Worm (Caenorhabditis elegans): ENCODE data around the gene hlh-8.

Gene hlh-8

DNA sequence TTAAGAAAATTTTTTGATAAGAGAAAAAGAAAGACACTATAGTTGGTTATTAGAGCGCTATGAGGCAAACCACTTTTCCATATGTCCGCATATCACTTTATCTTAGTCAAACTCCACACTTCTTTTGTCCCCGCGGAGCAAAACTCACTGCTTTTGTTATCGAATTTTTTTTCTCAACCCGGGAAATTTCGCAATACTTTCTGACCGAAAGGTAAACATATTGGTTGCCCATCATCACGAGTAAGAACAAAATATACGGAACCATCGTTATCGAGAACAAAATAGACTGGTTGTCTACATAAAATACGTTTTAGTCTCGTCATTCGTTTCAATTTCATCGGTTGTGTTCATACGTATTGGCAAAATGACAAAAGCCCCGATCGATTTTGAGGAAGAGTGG lies 47.0 kb upstream of the hlh-8 start, which contains the start of gene C18A11.1 (continued):
- no peak for TF ChIP-seq egl-27 (tag; optimal IDR thresholded peaks at IDR 0.05)
- TF ChIP-seq sptf-1 (tag; optimal IDR thresholded peaks at IDR 0.05): no peak
- TF ChIP-seq snpc-4 (tag; optimal IDR thresholded peaks at IDR 0.05): no peak
- TF ChIP-seq ceh-90 (tag; optimal IDR thresholded peaks at IDR 0.05): no peak
- TF ChIP-seq Y116A8C.19 (tag; optimal IDR thresholded peaks at IDR 0.05; ENCODE audit: borderline replicate concordance): no peak
- TF ChIP-seq ztf-11 (tag; optimal IDR thresholded peaks at IDR 0.05): no peak
- TF ChIP-seq pag-3 (tag; optimal IDR thresholded peaks at IDR 0.05; ENCODE audit: borderline replicate concordance, insufficient read depth): no peak
- no peak for TF ChIP-seq isw-1 (GFP tag; IDR thresholded peaks at IDR 0.05)
- no peak for TF ChIP-seq lin-13 (GFP tag; optimal IDR thresholded peaks at IDR 0.05)
- no peak for TF ChIP-seq elt-3 (tag; optimal IDR thresholded peaks at IDR 0.05)
- TF ChIP-seq aha-1 (tag; optimal IDR thresholded peaks at IDR 0.05): no peak
- peak in 1 of 2 experiments; percentile 25 for TF ChIP-seq mdl-1 (tag; optimal IDR thresholded peaks at IDR 0.05)
- TF ChIP-seq C04F5.9 (tag; optimal IDR thresholded peaks at IDR 0.05): no peak
- TF ChIP-seq egl-13 (tag; optimal IDR thresholded peaks at IDR 0.05): no peak
- TF ChIP-seq irx-1 (tag; optimal IDR thresholded peaks at IDR 0.05): no peak
- TF ChIP-seq nhr-11 (tag; optimal IDR thresholded peaks at IDR 0.05): no peak
- no peak for TF ChIP-seq ztf-4 (tag; optimal IDR thresholded peaks at IDR 0.05)
- peak in 2 of 3 experiments; percentile 6 to 33 for TF ChIP-seq dpl-1 (GFP tag; optimal IDR thresholded peaks at IDR 0.05)
- TF ChIP-seq ceh-63 (GFP tag; optimal IDR thresholded peaks at IDR 0.05): no peak
- TF ChIP-seq fkh-10 (GFP tag; optimal IDR thresholded peaks at IDR 0.05): no peak
- no peak for TF ChIP-seq nhr-12 (tag; optimal IDR thresholded peaks at IDR 0.05)
- no peak for TF ChIP-seq efl-1 (optimal IDR thresholded peaks at IDR 0.05)
- peak in 1 of 2 experiments; percentile 92 for TF ChIP-seq efl-1 (GFP tag; optimal IDR thresholded peaks at IDR 0.05 in 1 of 2)
- TF ChIP-seq xbp-1 (tag; optimal IDR thresholded peaks at IDR 0.05): no peak
- no peak for TF ChIP-seq alr-1 (tag; optimal IDR thresholded peaks at IDR 0.05; ENCODE audit: borderline replicate concordance)
- no peak for TF ChIP-seq grh-1 (GFP tag; IDR thresholded peaks at IDR 0.05)
- no peak for TF ChIP-seq vab-15 (tag; optimal IDR thresholded peaks at IDR 0.05)
- TF ChIP-seq unc-86 (tag; optimal IDR thresholded peaks at IDR 0.05): no peak
- peak; percentile 49 for TF ChIP-seq nhr-71 (tag; optimal IDR thresholded peaks at IDR 0.05)
- no peak for TF ChIP-seq ets-5 (GFP tag; IDR thresholded peaks at IDR 0.05)
- TF ChIP-seq nhr-237 (tag; optimal IDR thresholded peaks at IDR 0.05): no peak
- no peak for TF ChIP-seq sox-4 (tag; optimal IDR thresholded peaks at IDR 0.05)
- TF ChIP-seq hlh-17 (GFP tag; optimal IDR thresholded peaks at IDR 0.05; ENCODE audit: borderline replicate concordance): no peak
- TF ChIP-seq hlh-4 (tag; optimal IDR thresholded peaks at IDR 0.05): no peak

DNA sequence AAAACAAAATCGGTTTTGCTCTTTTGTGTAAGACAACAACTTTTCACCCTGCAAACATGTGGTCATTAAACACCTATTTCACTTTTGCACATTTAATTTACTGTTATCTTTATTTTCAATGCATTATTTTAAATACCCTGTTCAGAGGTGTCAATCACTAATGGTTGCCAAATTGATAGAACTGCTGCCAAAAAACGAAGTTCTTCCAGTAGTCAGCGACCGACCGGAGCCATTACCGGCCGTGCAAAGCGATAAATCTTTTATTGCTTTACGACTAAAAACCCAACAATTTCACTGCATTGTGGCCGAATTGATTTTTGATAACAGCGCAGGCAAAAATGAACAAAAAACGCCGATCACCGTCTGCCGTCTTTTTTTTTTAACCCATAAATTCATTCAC lies 41.7 kb upstream of the hlh-8 start:
- TF ChIP-seq Y116A8C.19 (tag; optimal IDR thresholded peaks at IDR 0.05; ENCODE audit: borderline replicate concordance) (no peak), C04F5.9 (tag; optimal IDR thresholded peaks at IDR 0.05) (no peak), unc-130 (tag; optimal IDR thresholded peaks at IDR 0.05) (no peak), nhr-28 (tag; optimal IDR thresholded peaks at IDR 0.05) (no peak), elt-2 (tag; optimal IDR thresholded peaks at IDR 0.05) (peak; percentile 6), skn-1 (tag; optimal IDR thresholded peaks at IDR 0.05) (no peak), nhr-47 (tag; optimal IDR thresholded peaks at IDR 0.05) (no peak)

DNA sequence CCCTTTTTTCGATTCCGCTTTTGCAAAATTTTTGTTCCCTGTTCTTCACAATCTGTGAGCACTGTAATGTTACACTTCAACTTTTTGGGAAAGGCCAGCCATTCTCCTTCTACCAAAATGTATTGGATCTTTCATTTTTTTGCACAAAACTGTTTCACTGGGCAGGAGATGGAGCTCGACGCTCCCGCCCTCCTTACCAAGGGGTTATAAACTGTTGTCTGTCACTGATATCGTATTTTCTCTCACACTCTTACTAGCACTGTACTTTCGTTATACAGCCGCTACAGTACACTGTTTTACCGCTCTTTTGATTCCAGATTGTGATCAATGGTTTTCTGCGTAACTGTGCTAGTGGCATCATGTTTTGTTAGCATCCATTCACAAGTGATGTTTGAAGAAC lies 38.5 kb upstream of the hlh-8 start, which contains the start of gene C46F2.1:
C46F2.1 (plus strand) TSS at position 301 of the 400 bp plus-strand sequence.
- peak; percentile 36 for TF ChIP-seq nhr-85 (tag)
- no peak for TF ChIP-seq efl-1 (optimal IDR thresholded peaks at IDR 0.05)
- peak in 1 of 2 experiments; percentile 49 for TF ChIP-seq efl-1 (GFP tag; optimal IDR thresholded peaks at IDR 0.05 in 1 of 2)
- TF ChIP-seq egl-27 (tag; optimal IDR thresholded peaks at IDR 0.05): no peak
- TF ChIP-seq ama-1 (optimal IDR thresholded peaks at IDR 0.05): no peak
- no peak for TF ChIP-seq lin-14 (GFP tag; optimal IDR thresholded peaks at IDR 0.05)
- TF ChIP-seq mep-1 (tag; optimal IDR thresholded peaks at IDR 0.05): no peak
- TF ChIP-seq fkh-10 (GFP tag; optimal IDR thresholded peaks at IDR 0.05): no peak

Measured in whole organism, L1 larva.